Worm (Caenorhabditis elegans) whole organism, midembryonic: ENCODE results near the gene nspb-11.

Experiments used
- T22C8.4 ChIP-seq: fragments of 200-800 bp; sonication (Bioruptor generic); IDR thresholded peaks from 2 replicates; pipeline ENCODE4 v1.3.6; 2022; ENCODE audit warnings: missing genetic modification characterization, missing compliant biosample characterization
- cog-1 ChIP-seq: sonication (generic microtip); optimal IDR thresholded peaks from 2 replicates; lab custom pipeline; 2016; ENCODE audit warnings: missing genetic modification characterization, missing compliant biosample characterization
- flt-1 ChIP-seq: fragments of 200-800 bp; sonication (Bioruptor generic); IDR thresholded peaks from 2 replicates; pipeline ENCODE4 v1.3.6; 2022; ENCODE audit warnings: missing genetic modification characterization, missing compliant biosample characterization
- klf-2 ChIP-seq: fragments of 200-800 bp; sonication (Bioruptor generic); conservative IDR thresholded peaks from 2 replicates; pipeline ENCODE4 v1.3.6; 2022; ENCODE audit warnings: missing genetic modification reagents, missing genetic modification characterization, missing compliant biosample characterization
- med-1 ChIP-seq: sonication (generic microtip); optimal IDR thresholded peaks from 2 replicates; lab custom pipeline; 2017; ENCODE audit warnings: missing genetic modification characterization, mild to moderate bottlenecking, missing compliant biosample characterization, antibody characterized with exemption, missing genetic modification reagents; ENCODE audit not compliant: insufficient read depth
- ref-1 ChIP-seq: fragments of 200-800 bp; sonication (Bioruptor generic); conservative IDR thresholded peaks from 2 replicates; pipeline ENCODE4 v1.3.6; 2022; ENCODE audit warnings: missing genetic modification reagents, missing genetic modification characterization, missing compliant biosample characterization
- tab-1 ChIP-seq: fragments of 200-800 bp; sonication (Bioruptor generic); IDR thresholded peaks from 2 replicates; pipeline ENCODE4 v1.3.6; 2022; ENCODE audit warnings: missing genetic modification characterization, missing compliant biosample characterization
- ztf-23 ChIP-seq: fragments of 200-800 bp; sonication (Bioruptor generic); IDR thresholded peaks from 2 replicates; pipeline ENCODE4 v1.3.6; 2022; ENCODE audit warnings: missing genetic modification reagents, missing genetic modification characterization, missing compliant biosample characterization
- ztf-29 ChIP-seq: fragments of 200-800 bp; sonication (Bioruptor generic); IDR thresholded peaks from 2 replicates; pipeline ENCODE4 v1.3.6; 2022; ENCODE audit warnings: missing genetic modification reagents, missing genetic modification characterization, missing compliant biosample characterization

The nspb-11 gene

DNA sequence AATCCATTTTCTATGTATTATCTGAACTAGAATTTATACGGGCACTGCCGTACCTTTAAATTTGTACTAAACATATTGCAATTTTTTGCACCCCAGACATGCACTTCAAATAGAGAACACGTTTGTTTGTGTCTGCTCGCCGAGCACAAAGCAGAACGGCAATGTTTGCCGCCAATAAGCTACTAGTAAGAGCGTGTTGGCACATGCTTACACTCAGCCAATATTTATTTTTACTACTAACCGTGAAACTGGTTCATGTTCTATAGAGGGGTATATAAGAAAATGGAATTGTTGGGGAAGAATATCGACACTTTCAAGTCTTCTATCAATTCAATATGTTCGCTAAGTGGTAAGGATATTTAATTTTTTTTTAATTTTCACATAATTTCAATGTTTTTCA, at the start of gene nspb-11:
nspb-11 (plus strand) TSS at position 301 of the 400 bp plus-strand sequence.
- TF ChIP-seq tab-1 (GFP tag; lab: Robert Waterston, UW) (no peak), med-1 (GFP tag; lab: Kevin White, UChicago) (no peak), ztf-29 (no peak), ztf-23 (GFP tag; lab: Robert Waterston, UW) (no peak), klf-2 (GFP tag; lab: Robert Waterston, UW) (no peak), T22C8.4 (GFP tag; lab: Robert Waterston, UW) (no peak), flt-1 (GFP tag; lab: Robert Waterston, UW) (no peak), cog-1 (tag; lab: Kevin White, UChicago) (no peak), ref-1 (GFP tag; lab: Robert Waterston, UW) (no peak)

DNA sequence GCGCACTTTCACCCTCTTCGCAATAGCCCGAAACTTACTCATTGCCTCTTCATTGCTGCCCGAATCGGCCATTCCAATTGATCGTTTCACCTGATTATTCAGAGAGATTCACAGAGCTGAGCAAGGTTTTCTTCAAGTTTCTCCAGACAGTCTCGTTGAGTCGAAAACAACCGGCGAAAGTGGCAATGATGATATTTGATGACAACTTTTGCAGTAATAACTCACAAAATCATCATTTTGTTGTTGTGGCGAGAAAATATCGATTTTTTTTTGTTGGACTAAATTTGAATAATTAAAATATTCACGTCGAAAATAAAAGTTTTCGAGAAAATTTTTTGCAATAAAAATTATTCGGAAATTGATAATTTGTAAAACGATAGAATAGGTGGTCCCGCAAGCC, 41.6 kb upstream of the nspb-11 start, which contains the start of gene snf-5:
snf-5 (minus strand) TSS at position 182 of the 400 bp plus-strand sequence.
- TF ChIP-seq ref-1 (GFP tag; lab: Robert Waterston, UW) (no peak), ztf-23 (GFP tag; lab: Robert Waterston, UW) (no peak), klf-2 (GFP tag; lab: Robert Waterston, UW) (no peak), cog-1 (tag; lab: Kevin White, UChicago) (no peak), T22C8.4 (GFP tag; lab: Robert Waterston, UW) (no peak), tab-1 (GFP tag; lab: Robert Waterston, UW) (no peak), med-1 (GFP tag; lab: Kevin White, UChicago) (no peak), flt-1 (GFP tag; lab: Robert Waterston, UW) (no peak), ztf-29 (no peak)

DNA sequence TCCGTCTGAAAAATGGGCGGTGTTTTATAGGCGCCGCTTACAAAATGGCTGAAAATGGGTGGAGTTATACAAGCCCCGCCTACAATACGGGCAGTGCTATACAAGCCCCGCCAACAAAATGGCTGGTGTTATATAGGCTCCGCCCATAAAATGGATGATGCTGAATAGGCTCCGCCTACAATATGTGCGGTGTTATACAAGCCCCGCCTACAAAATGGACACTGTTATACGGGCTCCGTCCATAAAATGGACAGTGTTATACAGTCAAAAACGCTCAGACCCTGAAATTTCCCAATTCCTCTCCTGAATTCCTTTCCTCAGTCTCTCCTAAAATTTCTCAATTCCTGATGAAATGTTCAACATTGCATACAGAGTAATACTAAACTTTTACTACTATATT, 41.1 kb upstream of the nspb-11 start:
- TF ChIP-seq flt-1 (GFP tag; lab: Robert Waterston, UW) (no peak), klf-2 (GFP tag; lab: Robert Waterston, UW) (no peak), tab-1 (GFP tag; lab: Robert Waterston, UW) (no peak), ref-1 (GFP tag; lab: Robert Waterston, UW) (no peak), cog-1 (tag; lab: Kevin White, UChicago) (no peak), ztf-23 (GFP tag; lab: Robert Waterston, UW) (no peak), med-1 (GFP tag; lab: Kevin White, UChicago) (no peak), T22C8.4 (GFP tag; lab: Robert Waterston, UW) (no peak), ztf-29 (no peak)

DNA sequence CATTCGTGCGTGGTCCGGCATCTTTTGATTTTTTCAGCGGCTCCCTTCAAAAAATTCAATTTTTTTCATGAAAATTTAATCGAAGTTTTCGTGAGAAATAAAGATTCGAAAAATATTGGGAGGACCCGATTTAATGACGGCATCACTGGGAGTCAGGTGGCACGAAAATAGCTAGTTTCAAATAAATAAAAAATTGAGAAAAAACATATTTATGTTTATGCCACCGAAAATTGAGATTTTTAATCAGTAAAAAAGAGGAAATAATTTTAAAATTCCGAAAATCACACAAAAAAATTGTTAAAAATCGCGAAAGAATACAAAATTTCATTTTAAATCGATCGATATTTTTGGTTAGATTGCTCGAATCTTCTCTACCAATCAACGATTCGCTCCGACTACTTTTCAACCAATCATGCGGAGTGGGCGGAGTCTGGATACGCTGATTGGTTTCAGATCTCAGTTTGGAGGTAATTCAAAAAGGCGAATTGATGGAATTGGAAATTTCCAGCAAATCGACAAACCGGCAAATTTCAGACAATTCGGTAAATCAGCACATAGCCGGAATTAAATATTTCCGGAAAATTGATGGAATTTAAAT, 29.0 kb upstream of the nspb-11 start, which contains the start of gene gsy-1:
gsy-1 (minus strand) TSS at position 51 of the 598 bp plus-strand sequence.
- TF ChIP-seq flt-1 (GFP tag; lab: Robert Waterston, UW) (no peak), ztf-29 (no peak), tab-1 (GFP tag; lab: Robert Waterston, UW) (no peak), med-1 (GFP tag; lab: Kevin White, UChicago) (no peak), klf-2 (GFP tag; lab: Robert Waterston, UW) (no peak), ztf-23 (GFP tag; lab: Robert Waterston, UW) (no peak), cog-1 (tag; lab: Kevin White, UChicago) (no peak), ref-1 (GFP tag; lab: Robert Waterston, UW) (no peak), T22C8.4 (GFP tag; lab: Robert Waterston, UW) (no peak)

DNA sequence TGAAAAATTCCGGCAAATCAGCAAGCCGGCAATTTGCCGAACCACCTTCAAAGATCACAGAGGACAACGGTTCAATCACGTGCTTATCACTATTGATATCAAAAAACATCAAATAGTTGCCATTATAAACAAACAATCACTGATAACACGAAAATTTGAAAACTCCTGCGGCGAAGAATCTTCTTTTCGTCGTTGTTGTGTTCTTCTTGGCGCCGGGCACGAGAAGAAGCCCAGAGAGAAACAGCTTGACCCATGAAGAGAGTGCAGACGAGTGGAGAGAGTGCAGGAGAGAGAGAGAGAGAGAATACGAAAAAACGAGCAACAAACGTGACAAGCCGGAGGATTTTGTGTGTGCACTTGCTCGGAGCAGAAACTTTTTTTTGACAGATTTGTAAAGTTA, 28.5 kb upstream of the nspb-11 start:
- TF ChIP-seq ref-1 (GFP tag; lab: Robert Waterston, UW), result no peak
- no peak for TF ChIP-seq cog-1 (tag; lab: Kevin White, UChicago)
- no peak for TF ChIP-seq T22C8.4 (GFP tag; lab: Robert Waterston, UW)
- TF ChIP-seq med-1 (GFP tag; lab: Kevin White, UChicago), result no peak
- TF ChIP-seq ztf-23 (GFP tag; lab: Robert Waterston, UW), result no peak
- no peak for TF ChIP-seq ztf-29
- TF ChIP-seq tab-1 (GFP tag; lab: Robert Waterston, UW), result no peak

DNA sequence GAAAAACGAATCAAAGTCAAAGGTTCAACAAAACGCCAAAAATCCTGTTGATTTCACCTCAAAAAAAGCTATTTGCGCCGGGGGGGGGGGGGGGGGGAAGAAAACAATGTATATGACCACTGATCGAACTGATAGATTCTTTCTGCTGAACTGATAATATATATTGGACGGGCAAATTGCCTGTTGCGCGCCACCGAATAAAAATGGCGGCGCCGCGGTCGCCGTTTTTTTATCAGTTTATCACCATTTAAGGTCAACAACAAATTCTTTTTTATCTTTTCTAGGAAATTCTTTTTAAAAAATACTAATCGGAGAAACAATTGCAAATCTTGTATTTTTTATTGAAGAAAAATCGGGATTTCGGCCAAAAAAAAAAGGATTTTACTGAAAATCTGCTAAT, 27.4 kb upstream of the nspb-11 start:
- no peak for TF ChIP-seq ref-1 (GFP tag; lab: Robert Waterston, UW)

DNA sequence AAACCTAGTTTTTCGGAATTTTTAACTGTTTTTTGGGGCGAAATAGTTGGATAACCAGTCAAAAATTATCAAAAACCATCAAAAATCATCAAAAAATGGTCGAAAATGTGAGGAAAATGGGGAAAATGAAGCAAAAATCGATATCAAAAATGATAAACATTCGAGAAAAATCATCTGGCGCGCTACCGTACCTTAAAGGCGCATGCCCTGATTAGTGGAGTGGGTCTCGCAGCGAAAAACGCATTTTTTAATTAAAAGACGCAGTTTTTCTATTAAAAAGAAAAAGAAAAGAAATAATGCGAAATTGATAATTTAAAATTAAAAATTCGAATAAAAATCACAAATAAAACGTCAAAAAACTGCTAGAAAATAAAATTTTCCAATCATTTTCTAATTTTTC, 26.8 kb upstream of the nspb-11 start, which contains the start of gene F35C5.1:
F35C5.1 (plus strand) TSS at position 399 of the 400 bp plus-strand sequence.
- TF ChIP-seq med-1 (GFP tag; lab: Kevin White, UChicago), result no peak
- no peak for TF ChIP-seq flt-1 (GFP tag; lab: Robert Waterston, UW)
- no peak for TF ChIP-seq tab-1 (GFP tag; lab: Robert Waterston, UW)

DNA sequence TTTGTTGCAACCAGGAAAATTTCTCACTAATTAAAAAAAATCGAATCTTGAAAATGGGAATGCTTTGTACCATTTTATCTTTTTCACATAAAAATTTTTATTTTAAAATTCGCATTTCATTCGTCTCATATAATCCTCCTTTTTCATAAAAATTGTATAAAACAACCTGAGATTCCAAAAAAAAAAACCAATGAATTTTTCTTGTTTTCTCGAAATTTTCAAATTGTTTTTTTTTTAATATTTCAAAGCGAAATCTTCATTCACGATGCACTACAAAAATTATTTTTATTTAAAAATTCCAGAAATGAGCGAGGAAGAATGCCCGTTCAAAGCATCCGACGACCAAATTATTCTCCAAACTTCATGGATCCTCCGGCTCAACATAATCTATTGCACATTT, 22.2 kb upstream of the nspb-11 start, which contains the start of gene sra-14:
sra-14 (plus strand) TSS at position 301 of the 400 bp plus-strand sequence.
- TF ChIP-seq tab-1 (GFP tag; lab: Robert Waterston, UW) (no peak), med-1 (GFP tag; lab: Kevin White, UChicago) (no peak), klf-2 (GFP tag; lab: Robert Waterston, UW) (no peak), flt-1 (GFP tag; lab: Robert Waterston, UW) (no peak), ztf-23 (GFP tag; lab: Robert Waterston, UW) (no peak), T22C8.4 (GFP tag; lab: Robert Waterston, UW) (no peak), ztf-29 (no peak), ref-1 (GFP tag; lab: Robert Waterston, UW) (no peak), cog-1 (tag; lab: Kevin White, UChicago) (no peak)

DNA sequence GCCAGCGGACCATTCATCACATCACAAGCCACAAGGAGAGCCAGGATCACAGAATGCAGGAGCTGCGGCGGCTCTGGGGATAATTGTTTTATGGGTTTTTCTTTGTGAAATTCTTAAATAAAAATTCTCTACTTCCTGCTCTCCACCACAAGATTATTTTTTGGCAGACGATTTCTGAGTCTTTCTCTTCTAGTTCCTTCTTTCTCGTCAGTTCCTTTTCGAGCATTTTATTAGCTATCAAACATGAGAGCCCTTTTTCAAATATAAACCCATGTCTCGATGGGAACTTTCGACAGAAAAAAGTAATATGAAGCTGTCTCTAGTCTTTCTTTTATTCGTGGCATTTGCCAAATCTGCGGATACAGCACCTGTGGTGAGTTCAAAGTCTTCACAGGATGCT, 18.7 kb upstream of the nspb-11 start, which contains the start of gene F35C5.3:
F35C5.3 (plus strand) TSS at position 301 of the 400 bp plus-strand sequence.
- TF ChIP-seq ztf-23 (GFP tag; lab: Robert Waterston, UW) (no peak), flt-1 (GFP tag; lab: Robert Waterston, UW) (no peak), klf-2 (GFP tag; lab: Robert Waterston, UW) (no peak), T22C8.4 (GFP tag; lab: Robert Waterston, UW) (no peak), med-1 (GFP tag; lab: Kevin White, UChicago) (no peak), ref-1 (GFP tag; lab: Robert Waterston, UW) (no peak), cog-1 (tag; lab: Kevin White, UChicago) (no peak), ztf-29 (no peak), tab-1 (GFP tag; lab: Robert Waterston, UW) (no peak)
